Worm (Caenorhabditis elegans): ENCODE results near the gene ndub-5.

Gene ndub-5

ce11 chrII:5701485-5701884 lies 10.3 kb upstream of the ndub-5 start (continued):
- peak in 1 of 6 experiments; percentile 35 for TF ChIP-seq elt-3 (tag; optimal IDR thresholded peaks at IDR 0.05)
- TF ChIP-seq aha-1 (tag; optimal IDR thresholded peaks at IDR 0.05) = no peak
- peak; percentile 36 for TF ChIP-seq lir-3 (tag; optimal IDR thresholded peaks at IDR 0.05; ENCODE audit: poor library complexity)
- peak; percentile 49 for TF ChIP-seq aly-2 (tag; optimal IDR thresholded peaks at IDR 0.05)
- no peak for TF ChIP-seq hlh-17 (GFP tag; optimal IDR thresholded peaks at IDR 0.05; ENCODE audit: borderline replicate concordance)
- TF ChIP-seq fkh-10 (GFP tag; optimal IDR thresholded peaks at IDR 0.05) = no peak
- TF ChIP-seq zag-1 (tag; optimal IDR thresholded peaks at IDR 0.05) = no peak
- TF ChIP-seq lin-13 (GFP tag; optimal IDR thresholded peaks at IDR 0.05) = peak; percentile 53
- TF ChIP-seq sptf-1 (tag; optimal IDR thresholded peaks at IDR 0.05) = no peak
- peak; percentile 84 for TF ChIP-seq ama-1 (optimal IDR thresholded peaks at IDR 0.05)
- no peak for TF ChIP-seq ceh-88 (GFP tag; IDR thresholded peaks at IDR 0.05)
- TF ChIP-seq F16B12.6 (tag; optimal IDR thresholded peaks at IDR 0.05) = peak; percentile 12
- TF ChIP-seq nhr-90 (tag; optimal IDR thresholded peaks at IDR 0.05; ENCODE audit: poor library complexity) = peak; percentile 87
- TF ChIP-seq nhr-20 (tag; optimal IDR thresholded peaks at IDR 0.05) = peak; percentile 78
- peak; percentile 93 for TF ChIP-seq rnt-1 (tag; optimal IDR thresholded peaks at IDR 0.05)
- peak; percentile 43 for TF ChIP-seq unc-130 (tag; optimal IDR thresholded peaks at IDR 0.05)
- no peak for TF ChIP-seq hpl-2 (GFP tag; optimal IDR thresholded peaks at IDR 0.05)
- no peak for TF ChIP-seq efl-3 (GFP tag; optimal IDR thresholded peaks at IDR 0.05)
- TF ChIP-seq ceh-8 (GFP tag; optimal IDR thresholded peaks at IDR 0.05) = no peak
- TF ChIP-seq nhr-76 (tag; optimal IDR thresholded peaks at IDR 0.05) = no peak
- peak; percentile 55 to 77 for TF ChIP-seq lsy-2 (tag; optimal IDR thresholded peaks at IDR 0.05)
- no peak for TF ChIP-seq unc-62 (GFP tag; optimal IDR thresholded peaks at IDR 0.05)
- no peak for TF ChIP-seq nhr-11 (tag; optimal IDR thresholded peaks at IDR 0.05)
- peak; percentile 60 for TF ChIP-seq nhr-77 (tag; optimal IDR thresholded peaks at IDR 0.05)
- peak; percentile 54 for TF ChIP-seq sup-37 (GFP tag; optimal IDR thresholded peaks at IDR 0.05)
- peak; percentile 12 for TF ChIP-seq ztf-4 (tag; optimal IDR thresholded peaks at IDR 0.05)
- TF ChIP-seq ceh-90 (tag; optimal IDR thresholded peaks at IDR 0.05) = no peak
- no peak for TF ChIP-seq nhr-237 (tag; optimal IDR thresholded peaks at IDR 0.05)
- TF ChIP-seq nhr-28 (tag; optimal IDR thresholded peaks at IDR 0.05) = no peak
- TF ChIP-seq unc-30 (tag; optimal IDR thresholded peaks at IDR 0.05) = no peak
- TF ChIP-seq snu-23 (GFP tag; optimal IDR thresholded peaks at IDR 0.05) = peak; percentile 84
- TF ChIP-seq swsn-7 (tag; optimal IDR thresholded peaks at IDR 0.05) = peak; percentile 78
- peak; percentile 67 for TF ChIP-seq grh-1 (GFP tag; IDR thresholded peaks at IDR 0.05)
- TF ChIP-seq ztf-11 (tag; optimal IDR thresholded peaks at IDR 0.05) = no peak
- peak; percentile 21 for TF ChIP-seq C16A3.4 (tag; optimal IDR thresholded peaks at IDR 0.05)
- TF ChIP-seq isw-1 (GFP tag; IDR thresholded peaks at IDR 0.05) = peak; percentile 20
- no peak for TF ChIP-seq ets-5 (GFP tag; IDR thresholded peaks at IDR 0.05)
- peak; percentile 9 for TF ChIP-seq jun-1 (tag; optimal IDR thresholded peaks at IDR 0.05)
- no peak for TF ChIP-seq ceh-63 (GFP tag; optimal IDR thresholded peaks at IDR 0.05)
- peak in 1 of 2 experiments; percentile 73 for TF ChIP-seq mdl-1 (tag; optimal IDR thresholded peaks at IDR 0.05)
- no peak for TF ChIP-seq vab-15 (tag; optimal IDR thresholded peaks at IDR 0.05)

ce11 chrII:5698869-5699268 lies 7.7 kb upstream of the ndub-5 start, which contains the start of the genes C25H3.10 and C25H3.1:
C25H3.10 (minus strand) TSS chrII:5698969.
C25H3.1 (plus strand) TSS chrII:5699071.
- no peak for TF ChIP-seq egl-13 (tag; optimal IDR thresholded peaks at IDR 0.05)
- TF ChIP-seq snpc-4 (tag; optimal IDR thresholded peaks at IDR 0.05) = peak; percentile 57
- no peak for TF ChIP-seq zag-1 (tag; optimal IDR thresholded peaks at IDR 0.05)
- no peak for TF ChIP-seq unc-98 (GFP tag; IDR thresholded peaks at IDR 0.05)
- peak; percentile 19 for TF ChIP-seq nhr-20 (tag; optimal IDR thresholded peaks at IDR 0.05)
- peak; percentile 33 for TF ChIP-seq snu-23 (GFP tag; optimal IDR thresholded peaks at IDR 0.05)
- TF ChIP-seq unc-30 (tag; optimal IDR thresholded peaks at IDR 0.05) = no peak
- TF ChIP-seq ceh-82 (tag; optimal IDR thresholded peaks at IDR 0.05) = no peak
- TF ChIP-seq lin-14 (GFP tag; optimal IDR thresholded peaks at IDR 0.05) = peak; percentile 6
- no peak for TF ChIP-seq nhr-84 (tag; optimal IDR thresholded peaks at IDR 0.05)
- no peak for TF ChIP-seq alr-1 (tag; optimal IDR thresholded peaks at IDR 0.05; ENCODE audit: borderline replicate concordance)
- no peak for TF ChIP-seq ztf-11 (tag; optimal IDR thresholded peaks at IDR 0.05)
- TF ChIP-seq sptf-1 (tag; optimal IDR thresholded peaks at IDR 0.05) = no peak
- TF ChIP-seq ets-5 (GFP tag; IDR thresholded peaks at IDR 0.05) = no peak
- TF ChIP-seq tbx-2 (tag; optimal IDR thresholded peaks at IDR 0.05) = no peak
- TF ChIP-seq pqm-1 (tag; optimal IDR thresholded peaks at IDR 0.05) = no peak
- TF ChIP-seq blmp-1 (tag; optimal IDR thresholded peaks at IDR 0.05) = peak; percentile 20
- TF ChIP-seq rnt-1 (tag; optimal IDR thresholded peaks at IDR 0.05) = peak; percentile 44
- peak; percentile 39 for TF ChIP-seq nhr-71 (tag; optimal IDR thresholded peaks at IDR 0.05)
- no peak for TF ChIP-seq ceh-88 (GFP tag; IDR thresholded peaks at IDR 0.05)
- TF ChIP-seq mab-9 (GFP tag; IDR thresholded peaks at IDR 0.05) = no peak
- no peak for TF ChIP-seq xbp-1 (tag; optimal IDR thresholded peaks at IDR 0.05)
- TF ChIP-seq nhr-77 (tag; optimal IDR thresholded peaks at IDR 0.05) = no peak
- TF ChIP-seq lsy-2 (tag; optimal IDR thresholded peaks at IDR 0.05) = peak; percentile 2 to 4
